Fruit fly (Drosophila melanogaster) whole organism, embryonic: ENCODE data around the gene APC4.

Source experiments
- ATbp ChIP-seq: fragments of 200-800 bp; sonication (Bioruptor generic); optimal IDR thresholded peaks from 2 replicates; lab custom pipeline; 2017; ENCODE audit warnings: missing biosample characterization, mild to moderate bottlenecking, missing genetic modification characterization, missing genetic modification reagents
- Asciz ChIP-seq: fragments of 200-800 bp; sonication (Bioruptor generic); optimal IDR thresholded peaks from 2 replicates; lab custom pipeline; 2017; ENCODE audit warnings: missing biosample characterization, mild to moderate bottlenecking, missing genetic modification characterization, missing genetic modification reagents
- Atf6 ChIP-seq: fragments of 200-800 bp; sonication (Bioruptor generic); IDR thresholded peaks from 2 replicates; pipeline ENCODE4 v1.3.6; 2022; ENCODE audit warnings: missing biosample characterization, missing genetic modification characterization
- BEAF-32 ChIP-seq: fragments of 200-800 bp; sonication (Bioruptor generic); optimal IDR thresholded peaks from 3 replicates; lab custom pipeline; 2017; ENCODE audit warnings: missing biosample characterization, missing genetic modification characterization, mild to moderate bottlenecking, moderate library complexity, missing genetic modification reagents
- Bdp1 ChIP-seq: fragments of 200-800 bp; sonication (Bioruptor generic); optimal IDR thresholded peaks from 3 replicates; lab custom pipeline; 2016; ENCODE audit warnings: missing biosample characterization, missing genetic modification characterization
- CG10565 ChIP-seq: fragments of 200-800 bp; sonication (Bioruptor generic); optimal IDR thresholded peaks from 3 replicates; lab custom pipeline; 2016; ENCODE audit warnings: missing biosample characterization, mild to moderate bottlenecking, missing genetic modification characterization
- CG12236 ChIP-seq: fragments of 200-800 bp; sonication (Bioruptor generic); optimal IDR thresholded peaks from 2 replicates; lab custom pipeline; 2016; ENCODE audit warnings: missing biosample characterization, missing genetic modification characterization
- CG14860 ChIP-seq: fragments of 200-800 bp; sonication (Bioruptor generic); IDR thresholded peaks from 3 replicates; pipeline ENCODE4 v1.3.6; 2022; ENCODE audit warnings: missing biosample characterization, missing genetic modification characterization; ENCODE audit not compliant: partially characterized antibody
- CG16779 ChIP-seq: fragments of 200-800 bp; sonication (Bioruptor generic); IDR thresholded peaks from 2 replicates; pipeline ENCODE4 v1.3.6; 2022; ENCODE audit warnings: missing biosample characterization, missing genetic modification characterization
- CG3281 ChIP-seq: fragments of 200-800 bp; sonication (Bioruptor generic); optimal IDR thresholded peaks from 3 replicates; lab custom pipeline; 2017; ENCODE audit warnings: missing biosample characterization, mild to moderate bottlenecking, missing genetic modification characterization
- CG6683 ChIP-seq: fragments of 200-800 bp; sonication (Bioruptor generic); optimal IDR thresholded peaks from 2 replicates; lab custom pipeline; 2017; ENCODE audit warnings: missing biosample characterization, mild to moderate bottlenecking, missing genetic modification characterization, missing genetic modification reagents
- CG6689 ChIP-seq: fragments of 200-800 bp; sonication (Bioruptor generic); IDR thresholded peaks from 2 replicates; pipeline ENCODE4 v1.3.6; 2022; ENCODE audit warnings: missing biosample characterization, missing genetic modification characterization
- Dfd ChIP-seq, 2 experiments: fragments of >200 bp; optimal IDR thresholded peaks; 2 replicates each; lab custom pipeline; 2017; ENCODE audit warnings: missing biosample characterization in 2 of 2, missing genetic modification characterization in 2 of 2
- Doc3 ChIP-seq: fragments of 200-800 bp; sonication (Bioruptor generic); IDR thresholded peaks from 3 replicates; pipeline ENCODE4 v1.3.6; 2022; ENCODE audit warnings: missing biosample characterization, missing genetic modification characterization; ENCODE audit not compliant: partially characterized antibody
- Ets65A ChIP-seq: fragments of 200-800 bp; sonication (Bioruptor generic); peaks from one replicate; lab custom pipeline; 2016; ENCODE audit warnings: missing biosample characterization, missing genetic modification characterization
- GATAe ChIP-seq: fragments of 200-800 bp; sonication (Bioruptor generic); conservative IDR thresholded peaks from 2 replicates; pipeline ENCODE4 v1.3.6; 2022; ENCODE audit warnings: missing biosample characterization, missing genetic modification characterization
- HLH3B ChIP-seq: fragments of 200-800 bp; sonication (Bioruptor generic); IDR thresholded peaks from 2 replicates; pipeline ENCODE4 v1.3.6; 2022; ENCODE audit warnings: missing biosample characterization, missing genetic modification characterization
- Hand ChIP-seq: fragments of 200-800 bp; sonication (Bioruptor generic); optimal IDR thresholded peaks from 2 replicates; lab custom pipeline; 2017; ENCODE audit warnings: mild to moderate bottlenecking, missing biosample characterization, missing genetic modification reagents, missing genetic modification characterization
- Hr78 ChIP-seq, 2 experiments: fragments of 200-800 bp in 1 of 2; fragments of >200 bp in 1 of 2; sonication (Bioruptor generic) in 1 of 2; optimal IDR thresholded peaks; 2 replicates each; lab custom pipeline; 2017 to 2019; ENCODE audit warnings: missing biosample characterization in 2 of 2, missing genetic modification characterization in 2 of 2, mild to moderate bottlenecking in 1 of 2, moderate library complexity in 1 of 2
- Lhr ChIP-seq: fragments of 200-800 bp; sonication (Bioruptor generic); optimal IDR thresholded peaks from 3 replicates; lab custom pipeline; 2017; ENCODE audit warnings: mild to moderate bottlenecking, missing biosample characterization, missing genetic modification reagents, missing genetic modification characterization
- Lim3 ChIP-seq: fragments of 200-800 bp; sonication (Bioruptor generic); IDR thresholded peaks from 2 replicates; pipeline ENCODE4 v1.3.6; 2022; ENCODE audit warnings: missing biosample characterization, missing genetic modification characterization
- MTF-1 ChIP-seq: fragments of 200-800 bp; sonication (Bioruptor generic); optimal IDR thresholded peaks from 2 replicates; lab custom pipeline; 2018; ENCODE audit warnings: missing biosample characterization, mild to moderate bottlenecking, missing genetic modification characterization, borderline replicate concordance
- Mes4 ChIP-seq: fragments of 200-800 bp; sonication (Bioruptor generic); optimal IDR thresholded peaks from 2 replicates; lab custom pipeline; 2016; ENCODE audit warnings: missing biosample characterization, missing genetic modification characterization
- NK7.1 ChIP-seq: fragments of 200-800 bp; sonication (Bioruptor generic); optimal IDR thresholded peaks from 3 replicates; lab custom pipeline; 2016; ENCODE audit warnings: missing biosample characterization, missing genetic modification characterization
- NfI ChIP-seq: fragments of 200-800 bp; sonication (Bioruptor generic); optimal IDR thresholded peaks from 3 replicates; lab custom pipeline; 2018; ENCODE audit warnings: missing biosample characterization, mild to moderate bottlenecking, missing genetic modification characterization, moderate library complexity
- Sry-δ ChIP-seq: fragments of 200-800 bp; sonication (Bioruptor generic); optimal IDR thresholded peaks from 2 replicates; lab custom pipeline; 2016; ENCODE audit warnings: missing biosample characterization, missing genetic modification characterization
- Vsx1 ChIP-seq: fragments of 200-800 bp; sonication (Bioruptor generic); optimal IDR thresholded peaks from 2 replicates; lab custom pipeline; 2017; ENCODE audit warnings: missing biosample characterization, mild to moderate bottlenecking, missing genetic modification characterization, missing genetic modification reagents
- abd-A ChIP-seq: fragments of 200-800 bp; sonication (Bioruptor generic); optimal IDR thresholded peaks from 3 replicates; lab custom pipeline; 2019; ENCODE audit warnings: missing biosample characterization, mild to moderate bottlenecking, missing genetic modification characterization, moderate library complexity
- al ChIP-seq: fragments of 200-800 bp; sonication (Bioruptor generic); IDR thresholded peaks from 2 replicates; pipeline ENCODE4 v1.3.6; 2022; ENCODE audit warnings: missing biosample characterization, missing genetic modification characterization
- ara ChIP-seq: fragments of 200-800 bp; sonication (Bioruptor generic); IDR thresholded peaks from 2 replicates; pipeline ENCODE4 v1.3.6; 2022; ENCODE audit warnings: missing biosample characterization, missing genetic modification characterization
- bab2 ChIP-seq: fragments of 200-800 bp; sonication (Bioruptor generic); optimal IDR thresholded peaks from 2 replicates; lab custom pipeline; 2016; ENCODE audit warnings: missing biosample characterization, missing genetic modification characterization
- caup ChIP-seq: fragments of 200-800 bp; sonication (Bioruptor generic); optimal IDR thresholded peaks from 3 replicates; lab custom pipeline; 2017; ENCODE audit warnings: missing biosample characterization, mild to moderate bottlenecking, missing genetic modification characterization, moderate library complexity; ENCODE audit not compliant: severe bottlenecking
- crc ChIP-seq: fragments of 200-800 bp; sonication (Bioruptor generic); optimal IDR thresholded peaks from 2 replicates; lab custom pipeline; 2016; ENCODE audit warnings: missing biosample characterization, missing genetic modification characterization
- dati ChIP-seq: fragments of 200-800 bp; sonication (Bioruptor generic); IDR thresholded peaks from 2 replicates; pipeline ENCODE4 v1.3.6; 2022; ENCODE audit warnings: missing biosample characterization, missing genetic modification characterization
- ftz-f1 ChIP-seq: fragments of 200-800 bp; sonication (Bioruptor generic); optimal IDR thresholded peaks from 2 replicates; lab custom pipeline; 2016; ENCODE audit warnings: missing biosample characterization, missing genetic modification characterization
- grau ChIP-seq: fragments of 200-800 bp; optimal IDR thresholded peaks from 3 replicates; lab custom pipeline; 2019; ENCODE audit warnings: missing biosample characterization, mild to moderate bottlenecking, missing genetic modification characterization, moderate library complexity
- hkb ChIP-seq, 2 experiments: fragments of 200-800 bp in 1 of 2; fragments of >200 bp in 1 of 2; sonication (Bioruptor generic) in 1 of 2; IDR thresholded peaks in 1 of 2; optimal IDR thresholded peaks in 1 of 2; 2 replicates each; pipeline versions ENCODE4 v1.3.6 to Lab custom; 2017 to 2022; ENCODE audit warnings: missing biosample characterization in 1 of 2, missing genetic modification characterization in 1 of 2
- hth ChIP-seq: fragments of >200 bp; optimal IDR thresholded peaks from 2 replicates; lab custom pipeline; 2017; ENCODE audit warnings: inconsistent platforms
- inv ChIP-seq: fragments of 200-800 bp; sonication (Bioruptor generic); IDR thresholded peaks from 2 replicates; pipeline ENCODE4 v1.3.6; 2022; ENCODE audit warnings: missing biosample characterization, missing genetic modification characterization; ENCODE audit not compliant: partially characterized antibody
- lov ChIP-seq, 2 experiments: fragments of 200-800 bp in 1 of 2; fragments of >200 bp in 1 of 2; sonication (Bioruptor generic) in 1 of 2; IDR thresholded peaks in 1 of 2; optimal IDR thresholded peaks in 1 of 2; 2 replicates in 1 of 2; 3 replicates in 1 of 2; pipeline versions ENCODE4 v1.3.6 to Lab custom; 2017 to 2022; ENCODE audit warnings: missing biosample characterization in 1 of 2, missing genetic modification characterization in 1 of 2
- mam ChIP-seq: fragments of 200-800 bp; sonication (Bioruptor generic); optimal IDR thresholded peaks from 3 replicates; lab custom pipeline; 2016; ENCODE audit warnings: missing biosample characterization, missing genetic modification characterization
- pb ChIP-seq: fragments of 200-800 bp; sonication (Bioruptor generic); optimal IDR thresholded peaks from 3 replicates; lab custom pipeline; 2016; ENCODE audit warnings: missing biosample characterization, missing genetic modification characterization
- slbo ChIP-seq: fragments of 200-800 bp; sonication (Bioruptor generic); IDR thresholded peaks from 2 replicates; pipeline ENCODE4 v1.3.6; 2022; ENCODE audit warnings: missing biosample characterization, missing genetic modification characterization
- slou ChIP-seq: fragments of 200-800 bp; sonication (Bioruptor generic); optimal IDR thresholded peaks from 3 replicates; lab custom pipeline; 2016; ENCODE audit warnings: missing biosample characterization, missing genetic modification characterization
- sna ChIP-seq: fragments of 200-800 bp; sonication (Bioruptor generic); IDR thresholded peaks from 2 replicates; pipeline ENCODE4 v1.3.6; 2022; ENCODE audit warnings: missing biosample characterization, missing genetic modification characterization; ENCODE audit not compliant: partially characterized antibody
- sob ChIP-seq: fragments of 200-800 bp; sonication (Bioruptor generic); IDR thresholded peaks from 2 replicates; pipeline ENCODE4 v1.3.6; 2022; ENCODE audit warnings: missing biosample characterization, missing genetic modification characterization
- stc ChIP-seq: fragments of 200-800 bp; sonication (Bioruptor generic); IDR thresholded peaks from 2 replicates; pipeline ENCODE4 v1.3.6; 2022; ENCODE audit warnings: missing biosample characterization, missing genetic modification characterization
- vnd ChIP-seq: fragments of 200-800 bp; sonication (Bioruptor generic); IDR thresholded peaks from 3 replicates; pipeline ENCODE4 v1.3.6; 2022; ENCODE audit warnings: missing biosample characterization, missing genetic modification characterization; ENCODE audit not compliant: partially characterized antibody
- vvl ChIP-seq: fragments of 200-800 bp; sonication (Bioruptor generic); IDR thresholded peaks from 2 replicates; pipeline ENCODE4 v1.3.6; 2022; ENCODE audit warnings: missing biosample characterization, missing genetic modification characterization
- z ChIP-seq: fragments of 200-800 bp; sonication (Bioruptor generic); IDR thresholded peaks from 3 replicates; pipeline ENCODE4 v1.3.6; 2022; ENCODE audit warnings: missing biosample characterization, missing genetic modification characterization

APC4 gene

dm6 chrX:9082600-9082999 is at the start of gene APC4 (continued):
- peak; percentile 16; the same call in 1 of the 2 replicates for TF ChIP-seq slbo
- TF ChIP-seq Doc3 (GFP tag; lab: Robert Waterston, UW): no peak
- TF ChIP-seq Sry-δ (GFP tag; lab: Kevin White, UChicago): peak; percentile 60
- TF ChIP-seq Atf6: no peak
- no peak for TF ChIP-seq al (GFP tag; lab: Robert Waterston, UW)
- no peak for TF ChIP-seq Vsx1 (GFP tag; lab: Kevin White, UChicago)
- peak; percentile 48 for TF ChIP-seq grau (tag; lab: Kevin White, UChicago)
- no peak for TF ChIP-seq Ets65A (GFP tag; lab: Kevin White, UChicago)
- TF ChIP-seq Hand: no peak
- TF ChIP-seq NfI: no peak
- peak; percentile 47 for TF ChIP-seq BEAF-32 (GFP tag; lab: Kevin White, UChicago)
- TF ChIP-seq Dfd (GFP tag; optimal IDR thresholded peaks at IDR 0.05; lab: Kevin White, UChicago): no peak
- TF ChIP-seq vvl: no peak
- TF ChIP-seq CG16779 (GFP tag; lab: Robert Waterston, UW): no peak
- TF ChIP-seq z (GFP tag; lab: Robert Waterston, UW): no peak
- no peak for TF ChIP-seq CG12236 (GFP tag; lab: Kevin White, UChicago)
- TF ChIP-seq caup (GFP tag; lab: Kevin White, UChicago): no peak
- no peak for TF ChIP-seq Asciz (GFP tag; lab: Kevin White, UChicago)
- TF ChIP-seq CG3281 (GFP tag; lab: Kevin White, UChicago): peak; percentile 26
- no peak for TF ChIP-seq CG14860
- no peak for TF ChIP-seq stc (GFP tag; lab: Robert Waterston, UW)
- TF ChIP-seq CG6683: no peak
- TF ChIP-seq GATAe (GFP tag; lab: Robert Waterston, UW): no peak
- no peak for TF ChIP-seq slou (GFP tag; lab: Kevin White, UChicago)
- TF ChIP-seq vnd (GFP tag; lab: Robert Waterston, UW): no peak
- no peak for TF ChIP-seq sna (GFP tag; lab: Robert Waterston, UW)
- no peak for TF ChIP-seq Lim3 (GFP tag; lab: Robert Waterston, UW)
- TF ChIP-seq mam (GFP tag; lab: Kevin White, UChicago): no peak
- no peak for TF ChIP-seq CG6689 (GFP tag; lab: Robert Waterston, UW)
- TF ChIP-seq hkb (optimal IDR thresholded peaks at IDR 0.05; lab: Kevin White, UChicago): no peak
- no peak for TF ChIP-seq hkb (GFP tag; IDR thresholded peaks at IDR 0.05; lab: Robert Waterston, UW)
- peak; percentile 25 for TF ChIP-seq bab2 (GFP tag; lab: Kevin White, UChicago)
- TF ChIP-seq lov (optimal IDR thresholded peaks at IDR 0.05; lab: Kevin White, UChicago): no peak
- no peak for TF ChIP-seq lov (GFP tag; IDR thresholded peaks at IDR 0.05; lab: Robert Waterston, UW)
- TF ChIP-seq crc (GFP tag; lab: Kevin White, UChicago): no peak
- no peak for TF ChIP-seq MTF-1 (GFP tag; lab: Kevin White, UChicago)
- no peak for TF ChIP-seq pb (GFP tag; lab: Kevin White, UChicago)
- TF ChIP-seq abd-A: no peak
- TF ChIP-seq Lhr: no peak
- no peak for TF ChIP-seq inv (GFP tag; lab: Robert Waterston, UW)
- no peak for TF ChIP-seq Bdp1 (GFP tag; lab: Kevin White, UChicago)
- no peak for TF ChIP-seq Hr78 (GFP tag; optimal IDR thresholded peaks at IDR 0.05; lab: Kevin White, UChicago)
- TF ChIP-seq ftz-f1 (GFP tag; lab: Kevin White, UChicago): no peak
- TF ChIP-seq HLH3B (GFP tag; lab: Robert Waterston, UW): no peak
- TF ChIP-seq hth: no peak
- TF ChIP-seq dati (GFP tag; lab: Robert Waterston, UW): no peak
- no peak for TF ChIP-seq ara (GFP tag; lab: Robert Waterston, UW)
- TF ChIP-seq Mes4 (GFP tag; lab: Kevin White, UChicago): no peak
- TF ChIP-seq ATbp (GFP tag; lab: Kevin White, UChicago): no peak
- TF ChIP-seq NK7.1 (GFP tag; lab: Kevin White, UChicago): no peak
- TF ChIP-seq sob (GFP tag; lab: Robert Waterston, UW): no peak
- no peak for TF ChIP-seq CG10565 (GFP tag; lab: Kevin White, UChicago)
